Worm (Caenorhabditis elegans) whole organism, late embryonic: ENCODE results near the gene kynu-1.
A peak's percentile ranks its signal among the peaks of the same experiment; 100 is the strongest.

Experiments used
- C38D4.7 ChIP-seq: fragments of 200-800 bp; sonication (Bioruptor generic); optimal IDR thresholded peaks from 2 replicates; lab custom pipeline; 2018; ENCODE audit warnings: mild to moderate bottlenecking, missing genetic modification characterization, moderate library complexity, missing compliant biosample characterization
- F13H6.1 ChIP-seq: sonication (generic microtip); optimal IDR thresholded peaks from 2 replicates; lab custom pipeline; 2016; ENCODE audit warnings: missing genetic modification characterization, missing compliant biosample characterization
- K09A11.1 ChIP-seq: sonication (generic microtip); optimal IDR thresholded peaks from 2 replicates; lab custom pipeline; 2017; ENCODE audit warnings: antibody characterized with exemption, mild to moderate bottlenecking, missing genetic modification characterization, missing compliant biosample characterization; ENCODE audit not compliant: insufficient read depth
- ahr-1 ChIP-seq: sonication (generic microtip); optimal IDR thresholded peaks from 2 replicates; lab custom pipeline; 2016; ENCODE audit warnings: missing genetic modification characterization, missing compliant biosample characterization
- ceh-14 ChIP-seq: sonication (generic microtip); optimal IDR thresholded peaks from 2 replicates; lab custom pipeline; 2016; ENCODE audit warnings: missing genotype, missing genetic modification characterization, missing compliant biosample characterization
- ceh-18 ChIP-seq: sonication (generic microtip); optimal IDR thresholded peaks from 2 replicates; lab custom pipeline; 2016; ENCODE audit warnings: missing genetic modification characterization, missing compliant biosample characterization
- ceh-31 ChIP-seq: sonication (generic microtip); optimal IDR thresholded peaks from 2 replicates; lab custom pipeline; 2016; ENCODE audit warnings: missing genetic modification characterization, missing compliant biosample characterization
- ceh-45 ChIP-seq: fragments of 200-800 bp; sonication (Bioruptor generic); IDR thresholded peaks from 2 replicates; pipeline ENCODE4 v1.3.6; 2022; ENCODE audit warnings: missing genetic modification reagents, missing genetic modification characterization, missing compliant biosample characterization
- ceh-48 ChIP-seq: sonication (generic microtip); optimal IDR thresholded peaks from 2 replicates; lab custom pipeline; 2016; ENCODE audit warnings: missing genetic modification characterization, inconsistent platforms, missing compliant biosample characterization
- ceh-6 ChIP-seq: fragments of 200-800 bp; sonication (Bioruptor generic); optimal IDR thresholded peaks from 2 replicates; lab custom pipeline; 2018; ENCODE audit warnings: mild to moderate bottlenecking, missing genetic modification characterization, missing compliant biosample characterization
- dmd-4 ChIP-seq: sonication (generic microtip); optimal IDR thresholded peaks from 2 replicates; lab custom pipeline; 2016; ENCODE audit warnings: borderline replicate concordance, missing genetic modification characterization, missing compliant biosample characterization
- elt-4 ChIP-seq: sonication (generic microtip); optimal IDR thresholded peaks from 2 replicates; lab custom pipeline; 2016; ENCODE audit warnings: missing genetic modification characterization, missing compliant biosample characterization
- eyg-1 ChIP-seq: sonication (generic microtip); optimal IDR thresholded peaks from 2 replicates; lab custom pipeline; 2016; ENCODE audit warnings: missing genotype, missing genetic modification characterization, missing compliant biosample characterization
- fkh-6 ChIP-seq: sonication (generic microtip); optimal IDR thresholded peaks from 2 replicates; lab custom pipeline; 2016; ENCODE audit warnings: missing genetic modification characterization, missing compliant biosample characterization
- hlh-13 ChIP-seq: fragments of 200-800 bp; sonication (Bioruptor generic); optimal IDR thresholded peaks from 2 replicates; lab custom pipeline; 2018; ENCODE audit warnings: mild to moderate bottlenecking, missing genetic modification characterization, missing compliant biosample characterization
- hlh-15 ChIP-seq: sonication (generic microtip); optimal IDR thresholded peaks from 2 replicates; lab custom pipeline; 2016; ENCODE audit warnings: missing genetic modification characterization, missing compliant biosample characterization
- hlh-30 ChIP-seq: sonication (generic microtip); optimal IDR thresholded peaks from 2 replicates; lab custom pipeline; 2017; ENCODE audit warnings: antibody characterized with exemption, missing genetic modification characterization, missing compliant biosample characterization; ENCODE audit not compliant: insufficient read depth
- lim-6 ChIP-seq: sonication (generic microtip); optimal IDR thresholded peaks from 2 replicates; lab custom pipeline; 2016; ENCODE audit warnings: missing genetic modification characterization, missing compliant biosample characterization
- lin-11 ChIP-seq: fragments of 200-800 bp; sonication (Bioruptor generic); optimal IDR thresholded peaks from 2 replicates; lab custom pipeline; 2018; ENCODE audit warnings: mild to moderate bottlenecking, missing genetic modification characterization, missing compliant biosample characterization
- madf-2 ChIP-seq: sonication (generic microtip); optimal IDR thresholded peaks from 2 replicates; lab custom pipeline; 2017; ENCODE audit warnings: missing genetic modification characterization, missing compliant biosample characterization
- pag-3 ChIP-seq: sonication (generic microtip); optimal IDR thresholded peaks from 2 replicates; lab custom pipeline; 2016; ENCODE audit warnings: missing compliant biosample characterization, missing genetic modification characterization, borderline replicate concordance
- pha-2 ChIP-seq: sonication (generic microtip); optimal IDR thresholded peaks from 2 replicates; lab custom pipeline; 2017; ENCODE audit warnings: mild to moderate bottlenecking, missing genetic modification characterization, missing compliant biosample characterization
- pqm-1 ChIP-seq: sonication (generic microtip); optimal IDR thresholded peaks from 2 replicates; lab custom pipeline; 2016; ENCODE audit warnings: missing genetic modification characterization, missing compliant biosample characterization
- pros-1 ChIP-seq: fragments of 150-350 bp; optimal IDR thresholded peaks from 2 replicates; lab custom pipeline; 2014; ENCODE audit warnings: missing biosample characterization, missing genetic modification reagents, missing genetic modification characterization
- rnt-1 ChIP-seq: sonication (generic microtip); optimal IDR thresholded peaks from 2 replicates; lab custom pipeline; 2016; ENCODE audit warnings: missing genetic modification characterization, missing compliant biosample characterization
- sox-4 ChIP-seq: sonication (generic microtip); optimal IDR thresholded peaks from 2 replicates; lab custom pipeline; 2017; ENCODE audit warnings: mild to moderate bottlenecking, missing genetic modification characterization, inconsistent platforms, missing compliant biosample characterization
- tbx-2 ChIP-seq: sonication (generic microtip); optimal IDR thresholded peaks from 2 replicates; lab custom pipeline; 2016; ENCODE audit warnings: missing genetic modification characterization, missing compliant biosample characterization
- unc-3 ChIP-seq, 2 experiments: fragments of 200-800 bp in 1 of 2; sonication (Bioruptor generic) in 1 of 2; sonication (generic microtip) in 1 of 2; conservative IDR thresholded peaks in 1 of 2; optimal IDR thresholded peaks in 1 of 2; 2 replicates each; pipeline versions ENCODE4 v1.3.6 to Lab custom; 2016 to 2022; ENCODE audit warnings: missing compliant biosample characterization in 2 of 2, missing genetic modification characterization in 2 of 2, missing genetic modification reagents in 1 of 2
- unc-42 ChIP-seq: sonication (generic microtip); optimal IDR thresholded peaks from 2 replicates; lab custom pipeline; 2016; ENCODE audit warnings: missing genotype, missing genetic modification characterization, missing compliant biosample characterization
- unc-55 ChIP-seq: sonication (generic microtip); optimal IDR thresholded peaks from 2 replicates; lab custom pipeline; 2017; ENCODE audit warnings: missing biosample characterization, missing genetic modification reagents, missing genetic modification characterization
- unc-86 ChIP-seq: sonication (generic microtip); optimal IDR thresholded peaks from 2 replicates; lab custom pipeline; 2016; ENCODE audit warnings: missing genetic modification characterization, missing compliant biosample characterization
- ztf-16 ChIP-seq: sonication (generic microtip); optimal IDR thresholded peaks from 2 replicates; lab custom pipeline; 2017; ENCODE audit warnings: missing genetic modification characterization, missing compliant biosample characterization

kynu-1 gene

ce11 chrX:6134423-6134822, 25.3 kb upstream of the kynu-1 start (continued):
- no peak for TF ChIP-seq pha-2
- no peak for TF ChIP-seq unc-86 (tag; lab: Kevin White, UChicago)
- TF ChIP-seq ahr-1: no peak
- TF ChIP-seq, all 69 proteins: peak for 19

- TF ChIP-seq tbx-2 (tag; lab: Kevin White, UChicago) (no peak), madf-2 (tag; lab: Kevin White, UChicago) (no peak)
Measured at ce11 chrX:6129277-6129676, 20.1 kb upstream of the kynu-1 start.

- no peak for TF ChIP-seq F13H6.1 (tag; lab: Kevin White, UChicago)
- TF ChIP-seq fkh-6 (tag; lab: Kevin White, UChicago): no peak
- TF ChIP-seq hlh-15 (tag; lab: Kevin White, UChicago): no peak
- TF ChIP-seq ztf-16 (tag; lab: Kevin White, UChicago): no peak
Measured at ce11 chrX:6128773-6129172, 19.6 kb upstream of the kynu-1 start.

ce11 chrX:6128225-6128686, 19.1 kb upstream of the kynu-1 start, which contains the start of gene C15H9.9:
Gene C15H9.9 (minus strand): TSS chrX:6128275.
- no peak for TF ChIP-seq sox-4
- no peak for TF ChIP-seq lim-6
- TF ChIP-seq tbx-2 (tag; lab: Kevin White, UChicago): peak; percentile 12
- no peak for TF ChIP-seq hlh-15 (tag; lab: Kevin White, UChicago)
- no peak for TF ChIP-seq unc-3 (GFP tag; conservative IDR thresholded peaks at IDR 0.05; lab: Robert Waterston, UW)
- TF ChIP-seq unc-3 (tag; optimal IDR thresholded peaks at IDR 0.05; lab: Kevin White, UChicago): no peak
- TF ChIP-seq hlh-13 (GFP tag; lab: Kevin White, UChicago): no peak
- no peak for TF ChIP-seq fkh-6 (tag; lab: Kevin White, UChicago)
- TF ChIP-seq ahr-1: no peak
- no peak for TF ChIP-seq eyg-1 (tag; lab: Kevin White, UChicago)
- TF ChIP-seq pros-1: no peak
- TF ChIP-seq unc-42 (tag; lab: Kevin White, UChicago): peak; percentile 75
- no peak for TF ChIP-seq ceh-45 (GFP tag; lab: Robert Waterston, UW)
- no peak for TF ChIP-seq lin-11 (tag; lab: Kevin White, UChicago)
- TF ChIP-seq unc-55 (GFP tag; lab: Kevin White, UChicago): peak; percentile 28
- peak; percentile 17 for TF ChIP-seq rnt-1
- peak; percentile 69 for TF ChIP-seq ceh-31 (tag; lab: Kevin White, UChicago)
- no peak for TF ChIP-seq dmd-4
- TF ChIP-seq pag-3 (tag; lab: Kevin White, UChicago): no peak
- TF ChIP-seq ceh-18 (tag; lab: Kevin White, UChicago): peak; percentile 65
- TF ChIP-seq K09A11.1 (tag; lab: Kevin White, UChicago): no peak
- no peak for TF ChIP-seq elt-4 (tag; lab: Kevin White, UChicago)
- TF ChIP-seq pqm-1 (tag; lab: Kevin White, UChicago): no peak
- no peak for TF ChIP-seq ceh-14 (tag; lab: Kevin White, UChicago)
- no peak for TF ChIP-seq ceh-48 (tag; lab: Kevin White, UChicago)
- no peak for TF ChIP-seq ztf-16 (tag; lab: Kevin White, UChicago)
- no peak for TF ChIP-seq F13H6.1 (tag; lab: Kevin White, UChicago)
- TF ChIP-seq ceh-6: no peak

ce11 chrX:6122026-6122425, 12.9 kb upstream of the kynu-1 start, which contains the start of gene nnt-1:
Gene nnt-1 (plus strand): TSS chrX:6122311.
- TF ChIP-seq hlh-30 (tag; lab: Kevin White, UChicago) (peak; percentile 27), pros-1 (no peak)

ce11 chrX:6121279-6121678, 12.1 kb upstream of the kynu-1 start:
- TF ChIP-seq C38D4.7 (GFP tag; lab: Kevin White, UChicago): no peak
